Fruit fly (Drosophila melanogaster): ENCODE measurements around the gene Membrin.

Membrin gene

dm6 chr3L:5365164-5365879, 933 bp upstream of the Membrin start (continued):
- TF ChIP-seq nmo (GFP tag; optimal IDR thresholded peaks at IDR 0.05): peak; percentile 41
- TF ChIP-seq odd (GFP tag; optimal IDR thresholded peaks at IDR 0.05): peak; percentile 16
- no peak for TF ChIP-seq Lpt (GFP tag; optimal IDR thresholded peaks at IDR 0.05)
- TF ChIP-seq kay (GFP tag; optimal IDR thresholded peaks at IDR 0.05): no peak
- no peak for TF ChIP-seq CG13894 (tag; optimal IDR thresholded peaks at IDR 0.05)
- TF ChIP-seq knrl (GFP tag; IDR thresholded peaks at IDR 0.05; ENCODE audit: partially characterized antibody): no peak
- peak; percentile 9 for TF ChIP-seq Sox100B (GFP tag; optimal IDR thresholded peaks at IDR 0.05)
- TF ChIP-seq CG8089 (GFP tag; optimal IDR thresholded peaks at IDR 0.05): no peak
- TF ChIP-seq CG14965 (GFP tag; optimal IDR thresholded peaks at IDR 0.05; ENCODE audit: borderline replicate concordance): no peak
- no peak for TF ChIP-seq CG6654 (GFP tag; optimal IDR thresholded peaks at IDR 0.05)
- TF ChIP-seq ranshi (GFP tag; IDR thresholded peaks at IDR 0.05): no peak
- TF ChIP-seq CG8388 (GFP tag; optimal IDR thresholded peaks at IDR 0.05): no peak
- no peak for TF ChIP-seq danr (GFP tag; IDR thresholded peaks at IDR 0.05)
- no peak for TF ChIP-seq D19B (GFP tag; optimal IDR thresholded peaks at IDR 0.05)
- no peak for TF ChIP-seq pita (GFP tag; optimal IDR thresholded peaks at IDR 0.05)
- TF ChIP-seq bcd (GFP tag; optimal IDR thresholded peaks at IDR 0.05): no peak
- peak; percentile 23 for TF ChIP-seq Hsf (GFP tag; optimal IDR thresholded peaks at IDR 0.05)
- no peak for TF ChIP-seq ind (GFP tag; optimal IDR thresholded peaks at IDR 0.05)
- no peak for TF ChIP-seq lola (GFP tag; optimal IDR thresholded peaks at IDR 0.05)
- TF ChIP-seq sqz (GFP tag; optimal IDR thresholded peaks at IDR 0.05): peak; percentile 88
- no peak for TF ChIP-seq CG8944 (GFP tag; optimal IDR thresholded peaks at IDR 0.05)
- TF ChIP-seq Hr3 (GFP tag; optimal IDR thresholded peaks at IDR 0.05): peak; percentile 25
- no peak for TF ChIP-seq ase (GFP tag; IDR thresholded peaks at IDR 0.05)
- no peak for TF ChIP-seq Kr (GFP tag; optimal IDR thresholded peaks at IDR 0.05)
- TF ChIP-seq CG7987 (GFP tag; optimal IDR thresholded peaks at IDR 0.05): no peak
- no peak for TF ChIP-seq CG3847 (GFP tag; IDR thresholded peaks at IDR 0.05)
- no peak for TF ChIP-seq Trl (optimal IDR thresholded peaks at IDR 0.05)
- TF ChIP-seq Trl (GFP tag; optimal IDR thresholded peaks at IDR 0.05): no peak
- TF ChIP-seq CG2678 (tag; optimal IDR thresholded peaks at IDR 0.05): peak; percentile 58
- TF ChIP-seq Rfx (GFP tag; IDR thresholded peaks at IDR 0.05): 0 out of 2 replicates have a peak, but pooled peaks have one; percentile 16
- TF ChIP-seq CG17361 (GFP tag; IDR thresholded peaks at IDR 0.05): no peak
- no peak for TF ChIP-seq hbn (GFP tag; IDR thresholded peaks at IDR 0.05; ENCODE audit: partially characterized antibody)
- TF ChIP-seq CG8359 (GFP tag; optimal IDR thresholded peaks at IDR 0.05; ENCODE audit: borderline replicate concordance): no peak
- no peak for TF ChIP-seq Gug (GFP tag; IDR thresholded peaks at IDR 0.05)
- no peak for TF ChIP-seq ara (GFP tag; IDR thresholded peaks at IDR 0.05)
- TF ChIP-seq ATbp (GFP tag; optimal IDR thresholded peaks at IDR 0.05): peak; percentile 27
- peak; percentile 39 for TF ChIP-seq CG9727 (GFP tag; optimal IDR thresholded peaks at IDR 0.05)
- TF ChIP-seq tx (GFP tag; optimal IDR thresholded peaks at IDR 0.05): no peak
- peak; percentile 44 for TF ChIP-seq CG18619 (GFP tag; optimal IDR thresholded peaks at IDR 0.05)
- TF ChIP-seq CG18599 (GFP tag; optimal IDR thresholded peaks at IDR 0.05): no peak
- no peak for TF ChIP-seq CG6175 (GFP tag; IDR thresholded peaks at IDR 0.05)
- TF ChIP-seq CG17328 (GFP tag; IDR thresholded peaks at IDR 0.05): peak; percentile 6; the same call in 1 of the 2 replicates
- no peak for TF ChIP-seq fd64A (GFP tag; optimal IDR thresholded peaks at IDR 0.05)
- TF ChIP-seq pnt (GFP tag; optimal IDR thresholded peaks at IDR 0.05): no peak
- peak; percentile 26 for TF ChIP-seq CG12219 (GFP tag; optimal IDR thresholded peaks at IDR 0.05)
- no peak for TF ChIP-seq CG7786 (GFP tag; optimal IDR thresholded peaks at IDR 0.05)
- no peak for TF ChIP-seq jumu (GFP tag; optimal IDR thresholded peaks at IDR 0.05)
- TF ChIP-seq zen2 (GFP tag; IDR thresholded peaks at IDR 0.05; ENCODE audit: partially characterized antibody): no peak
- no peak for TF ChIP-seq ap (GFP tag; IDR thresholded peaks at IDR 0.05)
- no peak for TF ChIP-seq bbx (GFP tag; IDR thresholded peaks at IDR 0.05; ENCODE audit: partially characterized antibody)

Data from whole organism, embryonic.